Fruit fly (Drosophila melanogaster) whole organism: ENCODE results near the gene CG32847.

ENCODE experiments used
- CG8478 ChIP-seq: fragments of >200 bp; optimal IDR thresholded peaks from 2 replicates; lab custom pipeline; 2018; ENCODE audit warnings: inconsistent platforms
- Dll ChIP-seq: fragments of >200 bp; optimal IDR thresholded peaks from 2 replicates; lab custom pipeline; 2017
- EcR ChIP-seq, 2 experiments: fragments of >200 bp; optimal IDR thresholded peaks; 2 replicates each; lab custom pipeline; 2017; ENCODE audit warnings: missing biosample characterization in 2 of 2, missing genetic modification characterization in 2 of 2, missing genetic modification reagents in 2 of 2
- pan ChIP-seq: fragments of >200 bp; optimal IDR thresholded peaks from 2 replicates; lab custom pipeline; 2017
- psq ChIP-seq: fragments of >200 bp; optimal IDR thresholded peaks from 2 replicates; lab custom pipeline; 2017
- usp ChIP-seq: fragments of >200 bp; optimal IDR thresholded peaks from 2 replicates; lab custom pipeline; 2017; ENCODE audit warnings: missing biosample characterization, missing genetic modification characterization, mixed read lengths

CG32847 gene

dm6 chr3L:15158330-15159114 lies 37.1 kb downstream of the CG32847 start, which contains the start of the genes Msh6 and Prp31:
Msh6 (minus strand) TSS chr3L:15158562.
Prp31 (plus strand) TSS chr3L:15159100.
- TF ChIP-seq usp (GFP tag; lab: Kevin White, UChicago) (no peak), pan (no peak), Dll (lab: Kevin White, UChicago) (no peak), psq (lab: Kevin White, UChicago) (no peak), EcR (GFP tag; optimal IDR thresholded peaks at IDR 0.05; lab: Kevin White, UChicago) (no peak)

dm6 chr3L:15161549-15161948 lies 40.2 kb downstream of the CG32847 start, which contains the start of gene CG6878:
CG6878 (plus strand) TSS chr3L:15161817.
- no peak for TF ChIP-seq CG8478 (lab: Kevin White, UChicago)
- TF ChIP-seq pan: no peak
- no peak for TF ChIP-seq EcR (GFP tag; optimal IDR thresholded peaks at IDR 0.05; lab: Kevin White, UChicago)
- TF ChIP-seq Dll (lab: Kevin White, UChicago): no peak
- TF ChIP-seq psq (lab: Kevin White, UChicago): no peak
- TF ChIP-seq usp (GFP tag; lab: Kevin White, UChicago): no peak

dm6 chr3L:15162005-15162404 lies 40.6 kb downstream of the CG32847 start:
- TF ChIP-seq psq (lab: Kevin White, UChicago) (no peak), EcR (GFP tag; optimal IDR thresholded peaks at IDR 0.05; lab: Kevin White, UChicago) (no peak), pan (no peak), usp (GFP tag; lab: Kevin White, UChicago) (no peak), Dll (lab: Kevin White, UChicago) (no peak), CG8478 (lab: Kevin White, UChicago) (no peak)

- TF ChIP-seq EcR (GFP tag; optimal IDR thresholded peaks at IDR 0.05; lab: Kevin White, UChicago): no peak
- TF ChIP-seq usp (GFP tag; lab: Kevin White, UChicago): no peak
- TF ChIP-seq pan: no peak
- TF ChIP-seq Dll (lab: Kevin White, UChicago): no peak
- no peak for TF ChIP-seq psq (lab: Kevin White, UChicago)
- TF ChIP-seq CG8478 (lab: Kevin White, UChicago): no peak
These were observed 41.6 kb downstream of the CG32847 start for dm6 chr3L:15162988-15163387.

- TF ChIP-seq CG8478 (lab: Kevin White, UChicago) (no peak), pan (no peak), psq (lab: Kevin White, UChicago) (no peak), usp (GFP tag; lab: Kevin White, UChicago) (no peak), Dll (lab: Kevin White, UChicago) (no peak), EcR (GFP tag; optimal IDR thresholded peaks at IDR 0.05; lab: Kevin White, UChicago) (no peak)
These were observed 42.0 kb downstream of the CG32847 start, which contains the start of gene CG7011 for dm6 chr3L:15163414-15163813. CG7011 (minus strand) TSS chr3L:15163628.

- TF ChIP-seq pan (no peak), Dll (lab: Kevin White, UChicago) (peak; percentile 23)
These were observed 47.6 kb downstream of the CG32847 start for dm6 chr3L:15169010-15169409.

- TF ChIP-seq EcR (GFP tag; optimal IDR thresholded peaks at IDR 0.05; lab: Kevin White, UChicago) (no peak), usp (GFP tag; lab: Kevin White, UChicago) (no peak)
These were observed 48.4 kb downstream of the CG32847 start for dm6 chr3L:15169795-15170194.
